Fruit fly (Drosophila melanogaster) whole organism, embryonic: ENCODE measurements around the gene tup.

Experiments used
- Atf-2 ChIP-seq: fragments of 200-800 bp; sonication (Bioruptor generic); optimal IDR thresholded peaks from 2 replicates; lab custom pipeline; 2016; ENCODE audit warnings: missing biosample characterization, missing genetic modification characterization
- C15 ChIP-seq: fragments of 200-800 bp; sonication (Bioruptor generic); IDR thresholded peaks from 3 replicates; pipeline ENCODE4 v1.3.6; 2022; ENCODE audit warnings: missing biosample characterization, missing genetic modification characterization
- CG10267 ChIP-seq: fragments of 200-800 bp; sonication (Bioruptor generic); optimal IDR thresholded peaks from 2 replicates; lab custom pipeline; 2018; ENCODE audit warnings: missing biosample characterization, mild to moderate bottlenecking, missing genetic modification characterization, moderate library complexity
- CG10431 ChIP-seq: fragments of 200-800 bp; sonication (Bioruptor generic); optimal IDR thresholded peaks from 3 replicates; lab custom pipeline; 2018; ENCODE audit warnings: missing biosample characterization, mild to moderate bottlenecking, missing genetic modification characterization
- CG13287 ChIP-seq: fragments of 200-800 bp; sonication (Bioruptor generic); IDR thresholded peaks from 2 replicates; pipeline ENCODE4 v1.3.6; 2022; ENCODE audit warnings: missing biosample characterization, missing genetic modification characterization; ENCODE audit not compliant: partially characterized antibody
- CG13775 ChIP-seq: fragments of 200-800 bp; sonication (Bioruptor generic); optimal IDR thresholded peaks from 3 replicates; lab custom pipeline; 2017; ENCODE audit warnings: missing biosample characterization, mild to moderate bottlenecking, missing genetic modification characterization
- CG14050 ChIP-seq: fragments of 200-800 bp; sonication (Bioruptor generic); IDR thresholded peaks from 3 replicates; pipeline ENCODE4 v1.3.6; 2022; ENCODE audit warnings: missing biosample characterization, missing genetic modification characterization
- CG15011 ChIP-seq: fragments of 200-800 bp; sonication (Bioruptor generic); optimal IDR thresholded peaks from 3 replicates; lab custom pipeline; 2018; ENCODE audit warnings: missing biosample characterization, mild to moderate bottlenecking, missing genetic modification characterization
- CG15601 ChIP-seq: fragments of 200-800 bp; sonication (Bioruptor generic); optimal IDR thresholded peaks from 3 replicates; lab custom pipeline; 2019; ENCODE audit warnings: missing biosample characterization, mild to moderate bottlenecking, missing genetic modification characterization, moderate library complexity
- CG2116 ChIP-seq: fragments of 200-800 bp; sonication (Bioruptor generic); optimal IDR thresholded peaks from 3 replicates; lab custom pipeline; 2018; ENCODE audit warnings: missing biosample characterization, mild to moderate bottlenecking, missing genetic modification characterization
- CG2889 ChIP-seq: fragments of 200-800 bp; sonication (Bioruptor generic); IDR thresholded peaks from 3 replicates; pipeline ENCODE4 v1.3.6; 2022; ENCODE audit warnings: missing biosample characterization, missing genetic modification characterization
- CG30020 ChIP-seq: fragments of 200-800 bp; optimal IDR thresholded peaks from 2 replicates; lab custom pipeline; 2019; ENCODE audit warnings: missing biosample characterization, mild to moderate bottlenecking, missing genetic modification characterization, moderate library complexity
- CG4282 ChIP-seq: fragments of 200-800 bp; sonication (Bioruptor generic); optimal IDR thresholded peaks from 2 replicates; lab custom pipeline; 2016; ENCODE audit warnings: missing biosample characterization, missing genetic modification characterization
- CG43689 ChIP-seq: fragments of 200-800 bp; sonication (Bioruptor generic); IDR thresholded peaks from 2 replicates; pipeline ENCODE4 v1.3.6; 2022; ENCODE audit warnings: missing biosample characterization, missing genetic modification characterization
- CG5180 ChIP-seq: fragments of 200-800 bp; sonication (Bioruptor generic); optimal IDR thresholded peaks from 3 replicates; lab custom pipeline; 2017; ENCODE audit warnings: missing biosample characterization, missing genetic modification characterization, mild to moderate bottlenecking, moderate library complexity, missing genetic modification reagents
- CG6254 ChIP-seq: fragments of 200-800 bp; sonication (Bioruptor generic); optimal IDR thresholded peaks from 3 replicates; lab custom pipeline; 2017; ENCODE audit warnings: mild to moderate bottlenecking, missing biosample characterization, missing genetic modification reagents, missing genetic modification characterization
- CoRest ChIP-seq: fragments of 200-800 bp; sonication (Bioruptor generic); optimal IDR thresholded peaks from 3 replicates; lab custom pipeline; 2018; ENCODE audit warnings: missing biosample characterization, mild to moderate bottlenecking, missing genetic modification characterization, moderate library complexity
- CrebB ChIP-seq: fragments of 200-800 bp; sonication (Bioruptor generic); optimal IDR thresholded peaks from 3 replicates; lab custom pipeline; 2018; ENCODE audit warnings: missing biosample characterization, mild to moderate bottlenecking, missing genetic modification characterization
- Dip2 ChIP-seq: fragments of 200-800 bp; sonication (Bioruptor generic); IDR thresholded peaks from 2 replicates; pipeline ENCODE4 v1.3.6; 2022; ENCODE audit warnings: missing biosample characterization, missing genetic modification characterization
- Dip3 ChIP-seq: fragments of 200-800 bp; sonication (Bioruptor generic); optimal IDR thresholded peaks from 3 replicates; lab custom pipeline; 2016; ENCODE audit warnings: missing biosample characterization, missing genetic modification characterization
- Doc3 ChIP-seq: fragments of 200-800 bp; sonication (Bioruptor generic); IDR thresholded peaks from 3 replicates; pipeline ENCODE4 v1.3.6; 2022; ENCODE audit warnings: missing biosample characterization, missing genetic modification characterization; ENCODE audit not compliant: partially characterized antibody
- Ets65A ChIP-seq: fragments of 200-800 bp; sonication (Bioruptor generic); peaks from one replicate; lab custom pipeline; 2016; ENCODE audit warnings: missing biosample characterization, missing genetic modification characterization
- Fer3 ChIP-seq: fragments of 200-800 bp; sonication (Bioruptor generic); optimal IDR thresholded peaks from 2 replicates; lab custom pipeline; 2018; ENCODE audit warnings: missing biosample characterization, mild to moderate bottlenecking, missing genetic modification characterization, moderate library complexity
- Mrtf ChIP-seq: fragments of 200-800 bp; sonication (Bioruptor generic); IDR thresholded peaks from 3 replicates; pipeline ENCODE4 v1.3.6; 2022; ENCODE audit warnings: missing biosample characterization, missing genetic modification characterization
- Myb ChIP-seq: fragments of 200-800 bp; sonication (Bioruptor generic); optimal IDR thresholded peaks from 2 replicates; lab custom pipeline; 2016; ENCODE audit warnings: missing biosample characterization, missing genetic modification characterization
- Ptx1 ChIP-seq: fragments of 200-800 bp; sonication (Bioruptor generic); IDR thresholded peaks from 2 replicates; pipeline ENCODE4 v1.3.6; 2022; ENCODE audit warnings: missing biosample characterization, missing genetic modification characterization
- Sox102F ChIP-seq: fragments of 200-800 bp; sonication (Bioruptor generic); optimal IDR thresholded peaks from 2 replicates; lab custom pipeline; 2018; ENCODE audit warnings: missing biosample characterization, mild to moderate bottlenecking, missing genetic modification characterization, moderate library complexity
- Sry-δ ChIP-seq: fragments of 200-800 bp; sonication (Bioruptor generic); optimal IDR thresholded peaks from 2 replicates; lab custom pipeline; 2016; ENCODE audit warnings: missing biosample characterization, missing genetic modification characterization
- Ssrp ChIP-seq: fragments of 200-800 bp; sonication (Bioruptor generic); optimal IDR thresholded peaks from 2 replicates; lab custom pipeline; 2018; ENCODE audit warnings: missing biosample characterization, mild to moderate bottlenecking, missing genetic modification characterization, moderate library complexity
- az2 ChIP-seq: fragments of 200-800 bp; sonication (Bioruptor generic); optimal IDR thresholded peaks from 3 replicates; lab custom pipeline; 2016; ENCODE audit warnings: missing biosample characterization, missing genetic modification characterization
- bbx ChIP-seq: fragments of 200-800 bp; sonication (Bioruptor generic); IDR thresholded peaks from 2 replicates; pipeline ENCODE4 v1.3.6; 2022; ENCODE audit warnings: missing biosample characterization, missing genetic modification characterization; ENCODE audit not compliant: partially characterized antibody
- bcd ChIP-seq: fragments of 200-800 bp; sonication (Bioruptor generic); optimal IDR thresholded peaks from 2 replicates; lab custom pipeline; 2017; ENCODE audit warnings: missing biosample characterization, mild to moderate bottlenecking, missing genetic modification characterization
- cad ChIP-seq: fragments of >200 bp; optimal IDR thresholded peaks from 2 replicates; lab custom pipeline; 2017; ENCODE audit warnings: missing biosample characterization, missing genetic modification characterization
- cwo ChIP-seq: fragments of 200-800 bp; sonication (Bioruptor generic); optimal IDR thresholded peaks from 3 replicates; lab custom pipeline; 2017; ENCODE audit warnings: missing biosample characterization, missing genetic modification characterization, mild to moderate bottlenecking, moderate library complexity, missing genetic modification reagents
- dan ChIP-seq: fragments of 200-800 bp; sonication (Bioruptor generic); IDR thresholded peaks from 2 replicates; pipeline ENCODE4 v1.3.6; 2022; ENCODE audit warnings: missing biosample characterization, missing genetic modification characterization
- dpn ChIP-seq, 2 experiments: fragments of 200-800 bp; sonication (Bioruptor generic); optimal IDR thresholded peaks; 3 replicates each; lab custom pipeline; 2016; ENCODE audit warnings: missing biosample characterization in 2 of 2, missing genetic modification characterization in 2 of 2
- her ChIP-seq: fragments of 200-800 bp; sonication (Bioruptor generic); optimal IDR thresholded peaks from 2 replicates; lab custom pipeline; 2016; ENCODE audit warnings: missing biosample characterization, missing genetic modification characterization
- ro ChIP-seq: fragments of 200-800 bp; sonication (Bioruptor generic); IDR thresholded peaks from 2 replicates; pipeline ENCODE4 v1.3.6; 2022; ENCODE audit warnings: missing biosample characterization, missing genetic modification characterization
- sqz ChIP-seq: fragments of 200-800 bp; sonication (Bioruptor generic); optimal IDR thresholded peaks from 3 replicates; lab custom pipeline; 2018; ENCODE audit warnings: missing biosample characterization, mild to moderate bottlenecking, missing genetic modification characterization
- ssp ChIP-seq: fragments of 200-800 bp; sonication (Bioruptor generic); IDR thresholded peaks from 2 replicates; pipeline ENCODE4 v1.3.6; 2022; ENCODE audit warnings: missing biosample characterization, missing genetic modification characterization
- trem ChIP-seq: fragments of 200-800 bp; optimal IDR thresholded peaks from 3 replicates; lab custom pipeline; 2019; ENCODE audit warnings: missing biosample characterization, mild to moderate bottlenecking, missing genetic modification characterization, moderate library complexity
- z ChIP-seq: fragments of 200-800 bp; sonication (Bioruptor generic); IDR thresholded peaks from 3 replicates; pipeline ENCODE4 v1.3.6; 2022; ENCODE audit warnings: missing biosample characterization, missing genetic modification characterization

tup gene

DNA sequence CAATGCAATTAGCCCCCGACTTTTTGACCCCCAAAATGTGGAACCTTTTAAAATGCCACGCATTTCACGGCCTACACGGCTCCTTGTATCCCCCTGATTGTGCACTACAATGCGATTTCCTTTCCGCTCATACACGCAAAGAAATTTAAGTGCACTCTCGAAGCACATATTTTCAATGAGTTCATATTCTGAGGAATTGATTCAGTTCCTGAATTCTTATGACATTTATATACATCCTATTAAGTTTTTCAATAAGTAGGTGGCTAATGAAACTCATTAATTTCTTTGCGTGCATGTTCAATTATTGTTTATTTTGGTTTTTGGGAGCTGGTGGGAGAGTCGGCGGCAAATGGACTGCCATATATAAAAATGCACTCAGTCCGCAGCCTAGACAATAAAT is 18.2 kb upstream of the tup start (continued):
- TF ChIP-seq C15 (GFP tag; lab: Robert Waterston, UW), result no peak
- no peak for TF ChIP-seq CG5180 (GFP tag; lab: Kevin White, UChicago)
- peak; percentile 43 to 53 for TF ChIP-seq dpn (GFP tag; optimal IDR thresholded peaks at IDR 0.05; lab: Kevin White, UChicago)
- peak; percentile 83 for TF ChIP-seq trem (tag; lab: Kevin White, UChicago)
- peak; percentile 60 for TF ChIP-seq CG13775 (GFP tag; lab: Kevin White, UChicago)
- peak; percentile 59 for TF ChIP-seq bcd (GFP tag; lab: Kevin White, UChicago)
- no peak for TF ChIP-seq CG13287 (GFP tag; lab: Robert Waterston, UW)
- peak; percentile 71 for TF ChIP-seq az2 (GFP tag; lab: Kevin White, UChicago)
- peak; percentile 52 for TF ChIP-seq dan (GFP tag; lab: Robert Waterston, UW)
- no peak for TF ChIP-seq cwo (GFP tag; lab: Kevin White, UChicago)
- peak; percentile 26 for TF ChIP-seq CG30020 (tag; lab: Kevin White, UChicago)
- peak; percentile 21; the same call in 1 of the 2 replicates for TF ChIP-seq ro
- no peak for TF ChIP-seq CG2889 (GFP tag; lab: Robert Waterston, UW)
- TF ChIP-seq Fer3 (tag; lab: Kevin White, UChicago), result peak; percentile 34
- TF ChIP-seq CG4282 (GFP tag; lab: Kevin White, UChicago), result no peak
- peak; percentile 5 for TF ChIP-seq Sry-δ (GFP tag; lab: Kevin White, UChicago)
- TF ChIP-seq ssp (GFP tag; lab: Robert Waterston, UW), result peak; percentile 53
- TF ChIP-seq CG43689 (GFP tag; lab: Robert Waterston, UW), result no peak
- no peak for TF ChIP-seq Dip3 (GFP tag; lab: Kevin White, UChicago)
- TF ChIP-seq Doc3 (GFP tag; lab: Robert Waterston, UW), result no peak
- peak; percentile 72 for TF ChIP-seq CG6254 (GFP tag; lab: Kevin White, UChicago)
- no peak for TF ChIP-seq CrebB (tag; lab: Kevin White, UChicago)
- no peak for TF ChIP-seq CG15011 (GFP tag; lab: Kevin White, UChicago)
- peak; percentile 52; the same call in 1 of the 2 replicates for TF ChIP-seq Ptx1 (GFP tag; lab: Robert Waterston, UW)
- TF ChIP-seq CG2116 (GFP tag; lab: Kevin White, UChicago), result no peak
- peak; percentile 47 for TF ChIP-seq CG10431
- no peak for TF ChIP-seq CG14050 (GFP tag; lab: Robert Waterston, UW)
- no peak for TF ChIP-seq Mrtf
- peak; percentile 80 for TF ChIP-seq CG15601
- TF ChIP-seq cad, result no peak
- peak; percentile 95 for TF ChIP-seq Ets65A
- peak; percentile 81 for TF ChIP-seq Ssrp (tag; lab: Kevin White, UChicago)
- no peak for TF ChIP-seq sqz
- peak; percentile 72 for TF ChIP-seq CoRest (tag; lab: Kevin White, UChicago)
- TF ChIP-seq Sox102F (GFP tag; lab: Kevin White, UChicago), result peak; percentile 85
- 0 out of 3 replicates have a peak, but pooled peaks have one; percentile 42 for TF ChIP-seq z
- TF ChIP-seq Myb, result no peak
- TF ChIP-seq her (GFP tag; lab: Kevin White, UChicago), result peak; percentile 17
- TF ChIP-seq bbx (GFP tag; lab: Robert Waterston, UW), result no peak
- TF ChIP-seq Atf-2 (GFP tag; lab: Kevin White, UChicago), result peak; percentile 61
- peak; percentile 72 for TF ChIP-seq CG10267 (tag; lab: Kevin White, UChicago)
- no peak for TF ChIP-seq Dip2 (GFP tag; lab: Robert Waterston, UW)
